Worm (Caenorhabditis elegans) whole organism, L2 larva: ENCODE results near the gene col-109.

Experiments
- C34F6.9 ChIP-seq: fragments of 150-350 bp; optimal IDR thresholded peaks from 2 replicates; lab custom pipeline; 2014; ENCODE audit warnings: missing biosample characterization, missing genetic modification characterization
- F13H6.1 ChIP-seq: sonication (generic microtip); optimal IDR thresholded peaks from 2 replicates; lab custom pipeline; 2016; ENCODE audit warnings: missing genetic modification characterization, missing compliant biosample characterization
- Y55F3AM.14 ChIP-seq: fragments of 200-800 bp; sonication (Bioruptor generic); optimal IDR thresholded peaks from 2 replicates; lab custom pipeline; 2018; ENCODE audit warnings: mild to moderate bottlenecking, missing genetic modification characterization, missing compliant biosample characterization
- ZK546.5 ChIP-seq: sonication (generic microtip); optimal IDR thresholded peaks from 2 replicates; lab custom pipeline; 2017; ENCODE audit warnings: missing biosample characterization, missing genetic modification characterization
- alr-1 ChIP-seq: fragments of 150-350 bp; optimal IDR thresholded peaks from 2 replicates; lab custom pipeline; 2014; ENCODE audit warnings: missing biosample characterization, missing genetic modification characterization
- aly-2 ChIP-seq: fragments of 150-350 bp; optimal IDR thresholded peaks from 2 replicates; lab custom pipeline; 2014; ENCODE audit warnings: missing biosample characterization, missing genetic modification characterization
- blmp-1 ChIP-seq: sonication (generic microtip); optimal IDR thresholded peaks from 2 replicates; lab custom pipeline; 2017; ENCODE audit warnings: missing genetic modification characterization, mild to moderate bottlenecking, missing compliant biosample characterization, antibody characterized with exemption, moderate library complexity; ENCODE audit not compliant: insufficient read depth
- ceh-16 ChIP-seq: fragments of 150-350 bp; optimal IDR thresholded peaks from 2 replicates; lab custom pipeline; 2014; ENCODE audit warnings: missing biosample characterization, missing genetic modification characterization
- crh-2 ChIP-seq: sonication (generic microtip); optimal IDR thresholded peaks from 2 replicates; lab custom pipeline; 2017; ENCODE audit warnings: missing biosample characterization, missing genetic modification characterization
- dmd-4 ChIP-seq: sonication (generic microtip); optimal IDR thresholded peaks from 2 replicates; lab custom pipeline; 2017; ENCODE audit warnings: missing biosample characterization, missing genetic modification characterization
- egl-27 ChIP-seq: sonication (generic microtip); optimal IDR thresholded peaks from 3 replicates; lab custom pipeline; 2017; ENCODE audit warnings: missing biosample characterization, missing genetic modification reagents, missing genetic modification characterization
- elt-1 ChIP-seq: fragments of 150-350 bp; optimal IDR thresholded peaks from 2 replicates; lab custom pipeline; 2014; ENCODE audit warnings: missing biosample characterization, missing genetic modification characterization
- fos-1 ChIP-seq: fragments of 150-350 bp; optimal IDR thresholded peaks from 2 replicates; lab custom pipeline; 2014; ENCODE audit warnings: missing biosample characterization, missing genetic modification characterization
- gmeb-1 ChIP-seq: fragments of 150-350 bp; optimal IDR thresholded peaks from 2 replicates; lab custom pipeline; 2014; ENCODE audit warnings: missing biosample characterization, missing genetic modification characterization
- lin-11 ChIP-seq: fragments of 150-350 bp; sonication (generic microtip); optimal IDR thresholded peaks from 2 replicates; lab custom pipeline; 2014; ENCODE audit warnings: missing biosample characterization, missing genetic modification characterization, inconsistent platforms, mixed read lengths
- lin-13 ChIP-seq: fragments of 150-350 bp; optimal IDR thresholded peaks from 2 replicates; lab custom pipeline; 2014; ENCODE audit warnings: missing biosample characterization, missing genetic modification reagents, missing genetic modification characterization
- lin-39 ChIP-seq: fragments of 150-350 bp; optimal IDR thresholded peaks from 2 replicates; lab custom pipeline; 2014; ENCODE audit warnings: missing biosample characterization, missing genetic modification reagents, missing genetic modification characterization
- lsy-2 ChIP-seq, 2 experiments: fragments of 150-350 bp in 1 of 2; sonication (generic microtip) in 1 of 2; optimal IDR thresholded peaks; 2 replicates each; lab custom pipeline; 2014 to 2017; ENCODE audit warnings: missing biosample characterization in 2 of 2, missing genetic modification characterization in 2 of 2
- mab-5 ChIP-seq: fragments of 150-350 bp; optimal IDR thresholded peaks from 2 replicates; lab custom pipeline; 2014; ENCODE audit warnings: missing biosample characterization, missing genetic modification characterization
- mbf-1 ChIP-seq: sonication (generic microtip); optimal IDR thresholded peaks from 2 replicates; lab custom pipeline; 2017; ENCODE audit warnings: missing biosample characterization, missing genetic modification characterization
- mdl-1 ChIP-seq, 2 experiments: fragments of 150-350 bp in 1 of 2; sonication (generic microtip) in 1 of 2; optimal IDR thresholded peaks; 2 replicates each; lab custom pipeline; 2017; ENCODE audit warnings: missing biosample characterization in 2 of 2, missing genetic modification characterization in 2 of 2
- nhr-10 ChIP-seq: sonication (generic microtip); optimal IDR thresholded peaks from 2 replicates; lab custom pipeline; 2017; ENCODE audit warnings: missing biosample characterization, missing genetic modification characterization
- nhr-11 ChIP-seq: fragments of 150-350 bp; optimal IDR thresholded peaks from 2 replicates; lab custom pipeline; 2014; ENCODE audit warnings: missing biosample characterization, missing genetic modification characterization
- nhr-12 ChIP-seq: fragments of 150-350 bp; optimal IDR thresholded peaks from 2 replicates; lab custom pipeline; 2014; ENCODE audit warnings: missing biosample characterization, missing genetic modification characterization
- nhr-129 ChIP-seq: fragments of 150-350 bp; optimal IDR thresholded peaks from 2 replicates; lab custom pipeline; 2014; ENCODE audit warnings: missing biosample characterization, missing genetic modification characterization
- nhr-21 ChIP-seq: fragments of 150-350 bp; optimal IDR thresholded peaks from 2 replicates; lab custom pipeline; 2014; ENCODE audit warnings: missing biosample characterization, missing genetic modification characterization
- nhr-23 ChIP-seq: fragments of 150-350 bp; optimal IDR thresholded peaks from 2 replicates; lab custom pipeline; 2014; ENCODE audit warnings: missing biosample characterization, missing genetic modification reagents, missing genetic modification characterization
- nhr-237 ChIP-seq: fragments of 150-350 bp; optimal IDR thresholded peaks from 2 replicates; lab custom pipeline; 2014; ENCODE audit warnings: missing biosample characterization, missing genetic modification characterization
- nhr-25 ChIP-seq: fragments of 150-350 bp; sonication (generic microtip); optimal IDR thresholded peaks from 3 replicates; lab custom pipeline; 2014; ENCODE audit warnings: missing biosample characterization, missing genetic modification characterization
- nhr-6 ChIP-seq: fragments of 150-350 bp; optimal IDR thresholded peaks from 2 replicates; lab custom pipeline; 2014; ENCODE audit warnings: missing biosample characterization, missing genetic modification characterization
- nhr-77 ChIP-seq: fragments of 150-350 bp; optimal IDR thresholded peaks from 2 replicates; lab custom pipeline; 2014; ENCODE audit warnings: missing biosample characterization, missing genetic modification characterization
- peb-1 ChIP-seq: fragments of 150-350 bp; optimal IDR thresholded peaks from 2 replicates; lab custom pipeline; 2014; ENCODE audit warnings: missing biosample characterization, missing genetic modification characterization
- sem-4 ChIP-seq: fragments of 150-350 bp; optimal IDR thresholded peaks from 2 replicates; lab custom pipeline; 2014; ENCODE audit warnings: missing biosample characterization, missing genetic modification reagents, missing genetic modification characterization
- skn-1 ChIP-seq: sonication (generic microtip); optimal IDR thresholded peaks from 2 replicates; lab custom pipeline; 2017; ENCODE audit warnings: missing biosample characterization, missing genetic modification characterization
- sma-3 ChIP-seq: sonication (generic microtip); optimal IDR thresholded peaks from 2 replicates; lab custom pipeline; 2016; ENCODE audit warnings: missing genetic modification reagents, missing genetic modification characterization, missing compliant biosample characterization
- sma-9 ChIP-seq, 2 experiments: fragments of 150-350 bp in 1 of 2; sonication (generic microtip) in 1 of 2; optimal IDR thresholded peaks; 2 replicates each; lab custom pipeline; 2014 to 2016; ENCODE audit warnings: missing genetic modification characterization in 2 of 2, mild to moderate bottlenecking in 1 of 2, missing biosample characterization in 1 of 2, missing compliant biosample characterization in 1 of 2, missing genetic modification reagents in 1 of 2, moderate library complexity in 1 of 2
- snpc-4 ChIP-seq: fragments of 150-350 bp; optimal IDR thresholded peaks from 2 replicates; lab custom pipeline; 2014; ENCODE audit warnings: missing biosample characterization, missing genetic modification characterization
- unc-39 ChIP-seq: fragments of 150-350 bp; optimal IDR thresholded peaks from 2 replicates; lab custom pipeline; 2014; ENCODE audit warnings: missing biosample characterization, missing genetic modification characterization
- unc-62 ChIP-seq: fragments of 150-350 bp; optimal IDR thresholded peaks from 2 replicates; lab custom pipeline; 2014; ENCODE audit warnings: missing biosample characterization, missing genetic modification reagents, missing genetic modification characterization
- ztf-1 ChIP-seq: fragments of 200-800 bp; sonication (Bioruptor generic); conservative IDR thresholded peaks from 2 replicates; pipeline ENCODE4 v1.3.6; 2022; ENCODE audit warnings: missing genetic modification characterization, missing compliant biosample characterization
- ztf-11 ChIP-seq: sonication (generic microtip); optimal IDR thresholded peaks from 2 replicates; lab custom pipeline; 2017; ENCODE audit warnings: missing biosample characterization, missing genetic modification characterization
- ztf-4 ChIP-seq: fragments of 150-350 bp; optimal IDR thresholded peaks from 2 replicates; lab custom pipeline; 2014; ENCODE audit warnings: missing biosample characterization, missing genetic modification characterization

The col-109 gene

DNA sequence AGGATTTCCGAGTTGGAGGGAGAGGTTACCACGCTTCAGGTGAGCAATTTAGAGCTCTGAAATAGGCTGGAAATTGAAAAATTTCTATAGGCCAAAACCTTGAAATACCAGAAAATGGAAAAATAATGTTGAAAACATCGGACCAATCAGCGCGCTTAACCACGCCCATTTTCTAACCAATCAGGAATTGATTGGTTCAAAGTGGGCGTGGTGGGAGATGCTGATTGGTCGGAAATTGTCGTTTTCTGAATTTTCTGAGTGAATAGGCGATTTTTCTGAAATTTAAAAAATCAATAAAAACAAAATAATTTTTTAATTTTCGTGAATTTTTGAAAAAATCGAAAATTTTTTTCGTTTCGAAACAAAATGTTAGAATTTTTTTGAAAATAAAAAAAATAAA, 40.9 kb upstream of the col-109 start:
- no peak for TF ChIP-seq Y55F3AM.14 (GFP tag; lab: Kevin White, UChicago)
- no peak for TF ChIP-seq peb-1 (tag; lab: Kevin White, UChicago)
- no peak for TF ChIP-seq ztf-1 (GFP tag; lab: Robert Waterston, UW)
- no peak for TF ChIP-seq gmeb-1 (tag; lab: Kevin White, UChicago)
- no peak for TF ChIP-seq sma-9 (GFP tag; optimal IDR thresholded peaks at IDR 0.05; lab: Kevin White, UChicago)
- no peak for TF ChIP-seq sma-9 (tag; optimal IDR thresholded peaks at IDR 0.05; lab: Kevin White, UChicago)
- TF ChIP-seq egl-27 (tag; lab: Kevin White, UChicago): no peak
- TF ChIP-seq ztf-11 (tag; lab: Kevin White, UChicago): no peak
- no peak for TF ChIP-seq C34F6.9 (tag; lab: Kevin White, UChicago)
- TF ChIP-seq lin-39 (tag; lab: Kevin White, UChicago): no peak
- TF ChIP-seq dmd-4 (tag; lab: Kevin White, UChicago): no peak
- TF ChIP-seq fos-1: no peak
- TF ChIP-seq lin-13 (GFP tag; lab: Kevin White, UChicago): no peak
- TF ChIP-seq nhr-12 (tag; lab: Kevin White, UChicago): no peak
- TF ChIP-seq blmp-1 (tag; lab: Kevin White, UChicago): no peak
- TF ChIP-seq unc-39: no peak
- no peak for TF ChIP-seq nhr-10 (tag; lab: Kevin White, UChicago)
- TF ChIP-seq snpc-4 (tag; lab: Kevin White, UChicago): no peak
- TF ChIP-seq lin-11 (tag; lab: Kevin White, UChicago): no peak

DNA sequence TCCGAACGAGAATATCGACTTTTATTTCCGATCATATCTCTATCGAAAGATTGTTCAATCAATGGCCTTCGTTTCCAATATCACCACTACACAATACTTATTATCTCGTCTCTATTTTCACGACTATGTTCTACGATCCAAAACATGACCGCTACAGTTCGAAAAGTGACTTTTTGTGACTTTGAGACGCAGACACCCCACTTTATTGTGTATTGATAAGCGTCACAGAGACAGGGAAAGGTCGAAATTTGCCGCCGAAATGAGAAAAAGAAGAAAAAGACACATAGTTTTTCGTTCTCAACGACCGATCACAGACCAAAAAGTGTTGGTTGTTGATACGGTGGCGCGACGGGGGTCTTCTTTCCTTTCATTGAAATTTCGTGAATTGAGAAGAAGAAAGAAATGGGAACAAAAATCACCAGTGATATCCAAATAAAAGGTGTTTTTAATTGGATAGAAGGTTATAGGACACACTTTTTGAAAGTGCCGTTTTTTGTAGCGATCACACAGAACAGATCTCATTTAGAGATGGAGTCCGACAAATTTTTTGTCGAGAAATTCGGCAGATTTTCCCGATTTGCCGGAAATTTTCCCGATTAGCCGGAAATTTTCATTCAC, 39.4 kb upstream of the col-109 start:
- TF ChIP-seq nhr-25 (peak; percentile 38), fos-1 (peak; percentile 64), crh-2 (tag; lab: Kevin White, UChicago) (peak; percentile 45), sma-9 (GFP tag; optimal IDR thresholded peaks at IDR 0.05; lab: Kevin White, UChicago) (peak; percentile 92), sma-9 (tag; optimal IDR thresholded peaks at IDR 0.05; lab: Kevin White, UChicago) (no peak), F13H6.1 (tag; lab: Kevin White, UChicago) (peak; percentile 5), lsy-2 (tag; optimal IDR thresholded peaks at IDR 0.05; lab: Kevin White, UChicago) (peak in 1 of 2 experiments; percentile 1), lin-13 (GFP tag; lab: Kevin White, UChicago) (no peak), sma-3 (peak; percentile 79), nhr-21 (tag; lab: Kevin White, UChicago) (peak; percentile 89), nhr-129 (tag; lab: Kevin White, UChicago) (peak; percentile 22), gmeb-1 (tag; lab: Kevin White, UChicago) (peak; percentile 18), blmp-1 (tag; lab: Kevin White, UChicago) (peak; percentile 66), ceh-16 (tag; lab: Kevin White, UChicago) (no peak), mdl-1 (tag; optimal IDR thresholded peaks at IDR 0.05; lab: Kevin White, UChicago) (peak in 1 of 2 experiments; percentile 10), egl-27 (tag; lab: Kevin White, UChicago) (peak; percentile 44), ztf-4 (no peak)

DNA sequence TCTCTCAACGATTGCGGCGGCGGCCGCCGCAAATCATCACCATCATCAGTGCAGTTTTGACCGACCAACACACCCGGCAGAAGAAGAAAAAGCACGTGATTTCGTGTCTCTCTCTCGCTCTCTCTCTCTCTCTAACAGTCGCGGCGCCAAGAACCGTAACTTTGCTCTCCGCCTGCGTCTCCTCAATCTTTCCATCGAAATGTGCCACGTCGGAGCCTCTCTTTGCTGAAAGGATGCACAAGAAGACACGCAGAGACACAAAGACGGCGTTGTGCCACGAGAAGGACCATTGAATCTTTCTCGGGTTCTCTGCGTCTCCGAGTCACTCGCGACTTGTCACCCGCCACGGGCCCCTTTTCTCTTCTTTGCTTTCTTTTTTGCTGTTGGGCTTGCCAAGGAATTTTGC, 37.8 kb upstream of the col-109 start:
- no peak for TF ChIP-seq ztf-1 (GFP tag; lab: Robert Waterston, UW)
- TF ChIP-seq nhr-237 (tag; lab: Kevin White, UChicago): no peak
- TF ChIP-seq blmp-1 (tag; lab: Kevin White, UChicago): peak; percentile 32
- TF ChIP-seq nhr-25: peak; percentile 5
- peak; percentile 45 for TF ChIP-seq lin-11 (tag; lab: Kevin White, UChicago)
- no peak for TF ChIP-seq nhr-11
- no peak for TF ChIP-seq elt-1 (tag; lab: Kevin White, UChicago)
- no peak for TF ChIP-seq ZK546.5 (tag; lab: Kevin White, UChicago)
- TF ChIP-seq unc-39: no peak
- peak; percentile 49 for TF ChIP-seq nhr-21 (tag; lab: Kevin White, UChicago)
- TF ChIP-seq aly-2 (tag; lab: Kevin White, UChicago): no peak
- no peak for TF ChIP-seq snpc-4 (tag; lab: Kevin White, UChicago)
- peak; percentile 47 for TF ChIP-seq mab-5 (tag; lab: Kevin White, UChicago)
- TF ChIP-seq ceh-16 (tag; lab: Kevin White, UChicago): no peak
- TF ChIP-seq sma-9 (GFP tag; optimal IDR thresholded peaks at IDR 0.05; lab: Kevin White, UChicago): peak; percentile 88
- TF ChIP-seq sma-9 (tag; optimal IDR thresholded peaks at IDR 0.05; lab: Kevin White, UChicago): no peak
- TF ChIP-seq nhr-129 (tag; lab: Kevin White, UChicago): peak; percentile 88
- TF ChIP-seq ztf-4: peak; percentile 33
- TF ChIP-seq sma-3: peak; percentile 60
- no peak for TF ChIP-seq nhr-23 (tag; lab: Kevin White, UChicago)
- peak; percentile 33 for TF ChIP-seq sem-4 (tag; lab: Kevin White, UChicago)
- no peak for TF ChIP-seq nhr-6 (tag; lab: Kevin White, UChicago)
- TF ChIP-seq skn-1: no peak
- TF ChIP-seq crh-2 (tag; lab: Kevin White, UChicago): peak; percentile 98
- TF ChIP-seq F13H6.1 (tag; lab: Kevin White, UChicago): peak; percentile 87
- TF ChIP-seq dmd-4 (tag; lab: Kevin White, UChicago): no peak
- no peak for TF ChIP-seq peb-1 (tag; lab: Kevin White, UChicago)
- TF ChIP-seq mbf-1 (tag; lab: Kevin White, UChicago): no peak
- peak; percentile 54 for TF ChIP-seq Y55F3AM.14 (GFP tag; lab: Kevin White, UChicago)
- TF ChIP-seq nhr-12 (tag; lab: Kevin White, UChicago): no peak
- TF ChIP-seq nhr-77 (tag; lab: Kevin White, UChicago): no peak
- no peak for TF ChIP-seq ztf-11 (tag; lab: Kevin White, UChicago)
- TF ChIP-seq gmeb-1 (tag; lab: Kevin White, UChicago): peak; percentile 59
- peak; percentile 76 to 84 for TF ChIP-seq mdl-1 (tag; optimal IDR thresholded peaks at IDR 0.05; lab: Kevin White, UChicago)
- TF ChIP-seq nhr-10 (tag; lab: Kevin White, UChicago): no peak
- peak in 1 of 2 experiments; percentile 64 for TF ChIP-seq lsy-2 (tag; optimal IDR thresholded peaks at IDR 0.05; lab: Kevin White, UChicago)
- TF ChIP-seq egl-27 (tag; lab: Kevin White, UChicago): peak; percentile 44
- no peak for TF ChIP-seq lin-39 (tag; lab: Kevin White, UChicago)
- TF ChIP-seq unc-62: no peak
- no peak for TF ChIP-seq alr-1 (tag; lab: Kevin White, UChicago)
